Worm (Caenorhabditis elegans) whole organism, L1 larva: Measurements from ENCODE around the gene str-262.

Source experiments
- ama-1 ChIP-seq: fragments of 150-350 bp; optimal IDR thresholded peaks from 2 replicates; lab custom pipeline; 2014
- blmp-1 ChIP-seq: fragments of 150-350 bp; optimal IDR thresholded peaks from 2 replicates; lab custom pipeline; 2014; ENCODE audit warnings: missing biosample characterization, missing genetic modification characterization
- dsc-1 ChIP-seq: sonication (generic microtip); optimal IDR thresholded peaks from 2 replicates; lab custom pipeline; 2016; ENCODE audit warnings: mild to moderate bottlenecking, missing genetic modification characterization, missing compliant biosample characterization
- mef-2 ChIP-seq: fragments of 150-350 bp; optimal IDR thresholded peaks from 2 replicates; lab custom pipeline; 2014; ENCODE audit warnings: missing biosample characterization, missing genetic modification characterization
- nhr-11 ChIP-seq: fragments of 150-350 bp; optimal IDR thresholded peaks from 2 replicates; lab custom pipeline; 2014; ENCODE audit warnings: missing biosample characterization, missing genetic modification characterization
- nhr-20 ChIP-seq: sonication (generic microtip); optimal IDR thresholded peaks from 2 replicates; lab custom pipeline; 2016; ENCODE audit warnings: mild to moderate bottlenecking, missing genetic modification characterization, missing compliant biosample characterization
- nhr-85 ChIP-seq: sonication (generic microtip); peaks from one replicate; lab custom pipeline; 2016; ENCODE audit warnings: missing genetic modification characterization, inconsistent platforms, missing compliant biosample characterization
- sox-4 ChIP-seq: sonication (generic microtip); optimal IDR thresholded peaks from 2 replicates; lab custom pipeline; 2016; ENCODE audit warnings: missing genetic modification characterization, missing compliant biosample characterization

DNA sequence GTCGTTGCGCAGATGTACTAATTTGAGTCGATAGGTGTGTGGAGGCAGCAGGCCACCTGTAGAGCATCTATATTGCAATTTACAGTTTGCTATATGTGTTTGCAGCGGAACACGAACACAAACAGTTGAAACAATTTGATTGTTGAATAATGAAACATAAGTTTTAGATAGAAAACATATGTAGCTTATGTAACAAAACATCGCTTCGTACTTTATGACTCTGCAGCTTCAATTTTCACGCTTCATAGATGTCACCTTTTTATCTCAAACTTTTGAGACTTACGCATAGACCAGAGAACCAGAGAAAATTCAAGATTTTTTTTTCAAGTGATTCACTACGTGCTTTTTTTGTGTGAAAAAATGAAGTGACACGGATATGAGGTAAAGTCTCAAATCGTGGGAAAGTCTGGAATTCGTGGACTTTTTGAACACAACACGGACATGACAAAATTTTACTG, 28.7 kb downstream of the str-262 start, which contains the start of gene fbxb-72:
- peak; percentile 51 for TF ChIP-seq nhr-20 (tag; lab: Kevin White, UChicago)
- no peak for TF ChIP-seq nhr-85 (tag; lab: Kevin White, UChicago)
- no peak for TF ChIP-seq sox-4
- no peak for TF ChIP-seq dsc-1
- TF ChIP-seq ama-1 (lab: Kevin White, UChicago), result peak; percentile 89
- no peak for TF ChIP-seq mef-2 (tag; lab: Kevin White, UChicago)
- no peak for TF ChIP-seq blmp-1 (tag; lab: Kevin White, UChicago)
- peak; percentile 17 for TF ChIP-seq nhr-11
